Worm (Caenorhabditis elegans) whole organism, early embryonic: ENCODE measurements around the gene kreg-1.

Experiments used
- B0310.2 ChIP-seq: sonication (generic microtip); optimal IDR thresholded peaks from 2 replicates; lab custom pipeline; 2016; ENCODE audit warnings: mild to moderate bottlenecking, missing genetic modification characterization, missing compliant biosample characterization
- F13C5.2 ChIP-seq: sonication (generic microtip); optimal IDR thresholded peaks from 2 replicates; lab custom pipeline; 2017; ENCODE audit warnings: mild to moderate bottlenecking, missing genetic modification characterization, inconsistent platforms, missing compliant biosample characterization
- aly-1 ChIP-seq: sonication (generic microtip); optimal IDR thresholded peaks from 2 replicates; lab custom pipeline; 2016; ENCODE audit warnings: missing genetic modification characterization, missing compliant biosample characterization
- ama-1 ChIP-seq: fragments of 150-350 bp; optimal IDR thresholded peaks from 2 replicates; lab custom pipeline; 2014
- flt-1 ChIP-seq: fragments of 200-800 bp; sonication (Bioruptor generic); IDR thresholded peaks from 2 replicates; pipeline ENCODE4 v1.3.6; 2022; ENCODE audit warnings: missing genetic modification characterization, missing compliant biosample characterization
- hmbx-1 ChIP-seq: sonication (generic microtip); optimal IDR thresholded peaks from 2 replicates; lab custom pipeline; 2016; ENCODE audit warnings: mild to moderate bottlenecking, missing genetic modification characterization, missing compliant biosample characterization
- hmg-4 ChIP-seq: fragments of 200-800 bp; sonication (Bioruptor generic); optimal IDR thresholded peaks from 2 replicates; lab custom pipeline; 2018; ENCODE audit warnings: mild to moderate bottlenecking, missing genetic modification characterization, missing compliant biosample characterization
- hnd-1 ChIP-seq: sonication (generic microtip); optimal IDR thresholded peaks from 2 replicates; lab custom pipeline; 2016; ENCODE audit warnings: missing genetic modification characterization, missing compliant biosample characterization
- scrt-1 ChIP-seq: fragments of 200-800 bp; sonication (Bioruptor generic); IDR thresholded peaks from 2 replicates; pipeline ENCODE4 v1.3.6; 2022; ENCODE audit warnings: missing genetic modification characterization, missing compliant biosample characterization
- sea-1 ChIP-seq: fragments of 200-800 bp; sonication (Bioruptor generic); conservative IDR thresholded peaks from 2 replicates; pipeline ENCODE4 v1.3.6; 2022; ENCODE audit warnings: missing genetic modification characterization, missing compliant biosample characterization
- tra-4 ChIP-seq: sonication (generic microtip); optimal IDR thresholded peaks from 2 replicates; lab custom pipeline; 2017; ENCODE audit warnings: missing genetic modification characterization, missing compliant biosample characterization

- TF ChIP-seq flt-1 (no peak), hmbx-1 (tag; lab: Kevin White, UChicago) (no peak), tra-4 (no peak), B0310.2 (no peak), aly-1 (tag; lab: Kevin White, UChicago) (no peak), hmg-4 (GFP tag; lab: Kevin White, UChicago) (no peak), hnd-1 (no peak), ama-1 (lab: Kevin White, UChicago) (no peak), F13C5.2 (tag; lab: Kevin White, UChicago) (no peak), scrt-1 (GFP tag; lab: Robert Waterston, UW) (no peak), sea-1 (GFP tag; lab: Robert Waterston, UW) (no peak)
These were observed 35.0 kb upstream of the kreg-1 start for ce11 chrX:8674514-8674913.
